Worm (Caenorhabditis elegans) whole organism, L2 larva: Measurements from ENCODE around the gene nhr-92.

ENCODE experiments used
- lin-13 ChIP-seq: fragments of 150-350 bp; optimal IDR thresholded peaks from 2 replicates; lab custom pipeline; 2014; ENCODE audit warnings: missing biosample characterization, missing genetic modification reagents, missing genetic modification characterization
- lsy-2 ChIP-seq, 2 experiments: fragments of 150-350 bp in 1 of 2; sonication (generic microtip) in 1 of 2; optimal IDR thresholded peaks; 2 replicates each; lab custom pipeline; 2014 to 2017; ENCODE audit warnings: missing biosample characterization in 2 of 2, missing genetic modification characterization in 2 of 2
- mdl-1 ChIP-seq, 2 experiments: fragments of 150-350 bp in 1 of 2; sonication (generic microtip) in 1 of 2; optimal IDR thresholded peaks; 2 replicates each; lab custom pipeline; 2017; ENCODE audit warnings: missing biosample characterization in 2 of 2, missing genetic modification characterization in 2 of 2
- nhr-129 ChIP-seq: fragments of 150-350 bp; optimal IDR thresholded peaks from 2 replicates; lab custom pipeline; 2014; ENCODE audit warnings: missing biosample characterization, missing genetic modification characterization
- snpc-4 ChIP-seq: fragments of 150-350 bp; optimal IDR thresholded peaks from 2 replicates; lab custom pipeline; 2014; ENCODE audit warnings: missing biosample characterization, missing genetic modification characterization
- ztf-4 ChIP-seq: fragments of 150-350 bp; optimal IDR thresholded peaks from 2 replicates; lab custom pipeline; 2014; ENCODE audit warnings: missing biosample characterization, missing genetic modification characterization

DNA sequence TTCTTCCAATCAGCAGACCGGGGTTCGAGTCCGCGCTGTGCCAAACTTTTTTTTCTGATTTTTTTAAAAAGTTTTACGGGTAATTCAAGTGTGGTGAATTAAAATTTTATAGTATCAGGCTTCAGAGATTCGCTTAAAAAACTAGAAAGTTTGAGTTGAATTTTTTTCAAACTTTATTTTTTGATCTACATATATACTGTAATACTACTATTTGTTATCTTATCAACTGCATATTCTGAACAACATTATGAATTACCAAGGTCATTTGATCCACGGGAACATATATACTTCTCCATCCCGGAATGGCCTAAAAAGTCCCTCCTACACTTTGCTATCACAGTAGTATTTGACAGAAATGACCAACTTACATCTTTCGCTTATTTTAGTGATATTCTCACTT, 13.6 kb downstream of the nhr-92 start, which contains the start of gene Y41D4B.6:
- TF ChIP-seq nhr-129 (tag; lab: Kevin White, UChicago) (no peak), snpc-4 (no peak), mdl-1 (tag; optimal IDR thresholded peaks at IDR 0.05; lab: Kevin White, UChicago) (no peak), lsy-2 (tag; optimal IDR thresholded peaks at IDR 0.05; lab: Kevin White, UChicago) (no peak), ztf-4 (tag; lab: Kevin White, UChicago) (no peak), lin-13 (no peak)
